Worm (Caenorhabditis elegans): ENCODE results near the gene fbxa-221.
"Not testable (repeated sequence)": the region's sequence is repeated elsewhere in the genome, so short reads cannot be mapped to it uniquely, and the experiment has no call there.

Gene fbxa-221

ce11 chrX:114400-114799, at the start of gene fbxa-221:
TSS of gene fbxa-221 (plus strand) at chrX:114700.
- TF ChIP-seq nhr-232, fkh-6, pqm-1 (tag; optimal IDR thresholded peaks at IDR 0.05): not testable (repeated sequence)

DNA sequence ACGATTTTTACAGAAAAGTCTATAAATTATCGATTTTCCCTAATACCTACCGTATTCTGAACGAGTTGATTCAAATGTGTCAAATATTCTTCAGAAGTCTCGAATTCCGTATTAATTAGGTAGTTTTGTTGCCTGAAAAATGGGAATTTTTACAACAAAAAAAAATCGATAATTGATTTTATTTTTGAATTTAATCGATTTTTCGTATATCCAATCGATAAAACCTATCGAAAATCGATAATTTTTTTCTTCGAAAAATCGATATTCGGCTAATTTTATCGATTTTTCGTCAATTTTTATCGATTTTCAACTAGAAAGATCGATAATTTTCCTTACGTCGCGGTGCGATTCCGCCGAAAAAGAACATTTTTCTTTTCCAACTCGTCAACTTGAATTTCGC, 29.9 kb upstream of the fbxa-221 start:
- TF ChIP-seq ceh-24 (tag; optimal IDR thresholded peaks at IDR 0.05) (no peak), ceh-30 (tag; optimal IDR thresholded peaks at IDR 0.05) (no peak), npax-4 (tag; optimal IDR thresholded peaks at IDR 0.05) (no peak), hlh-30 (tag; optimal IDR thresholded peaks at IDR 0.05; ENCODE audit: insufficient read depth) (no peak), ref-2 (tag; optimal IDR thresholded peaks at IDR 0.05) (no peak), fkh-6 (tag; optimal IDR thresholded peaks at IDR 0.05) (no peak), unc-3 (GFP tag; conservative IDR thresholded peaks at IDR 0.05) (no peak), unc-3 (tag; optimal IDR thresholded peaks at IDR 0.05) (no peak), sox-2 (GFP tag; IDR thresholded peaks at IDR 0.05) (no peak), ceh-19 (GFP tag; optimal IDR thresholded peaks at IDR 0.05) (no peak), elt-2 (tag; optimal IDR thresholded peaks at IDR 0.05) (no peak), pag-3 (tag; optimal IDR thresholded peaks at IDR 0.05; ENCODE audit: borderline replicate concordance) (no peak), ceh-6 (GFP tag; optimal IDR thresholded peaks at IDR 0.05) (no peak), ttx-3 (tag; optimal IDR thresholded peaks at IDR 0.05) (no peak), syd-9 (tag; optimal IDR thresholded peaks at IDR 0.05) (no peak), zip-5 (tag; optimal IDR thresholded peaks at IDR 0.05) (no peak), nhr-232 (tag; optimal IDR thresholded peaks at IDR 0.05) (no peak), F13H6.1 (tag; optimal IDR thresholded peaks at IDR 0.05) (no peak), unc-55 (GFP tag; optimal IDR thresholded peaks at IDR 0.05) (no peak), C08G9.2 (tag; optimal IDR thresholded peaks at IDR 0.05) (no peak)

ce11 chrX:88905-89304, 25.6 kb upstream of the fbxa-221 start:
- TF ChIP-seq pax-1 (tag; optimal IDR thresholded peaks at IDR 0.05) (no peak), nhr-11 (tag; optimal IDR thresholded peaks at IDR 0.05) (no peak), nhr-232 (tag; optimal IDR thresholded peaks at IDR 0.05) (no peak), ceh-24 (tag; optimal IDR thresholded peaks at IDR 0.05) (no peak), ztf-16 (tag; optimal IDR thresholded peaks at IDR 0.05) (no peak), ceh-19 (GFP tag; optimal IDR thresholded peaks at IDR 0.05) (no peak), madf-2 (tag; optimal IDR thresholded peaks at IDR 0.05) (no peak), npax-4 (tag; optimal IDR thresholded peaks at IDR 0.05) (no peak), hlh-6 (tag; optimal IDR thresholded peaks at IDR 0.05) (no peak)

DNA sequence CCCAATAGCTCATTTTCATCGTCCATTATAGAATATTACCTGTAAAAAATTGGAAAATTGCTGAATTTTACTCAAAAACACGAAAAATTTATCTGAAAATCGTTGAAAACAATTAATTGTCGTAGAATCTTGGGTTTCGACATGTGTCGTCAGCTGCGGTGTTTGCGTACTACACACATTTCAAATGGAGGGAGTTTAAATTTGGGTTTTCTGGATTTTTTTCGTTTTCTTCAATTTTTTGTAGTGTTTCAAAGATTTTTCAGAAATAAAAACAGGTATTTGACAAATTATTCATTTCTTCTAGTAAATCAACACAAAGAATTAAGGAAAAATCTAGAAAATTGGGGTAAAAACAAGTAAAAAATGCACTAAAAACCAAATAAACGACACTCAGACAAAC, 9.8 kb upstream of the fbxa-221 start, which contains the start of gene Y73B3A.4:
Y73B3A.4 (minus strand) TSS at position 41 of the 400 bp plus-strand sequence.
- not testable (repeated sequence) for TF ChIP-seq pha-4, gmeb-2, ceh-48 (tag; optimal IDR thresholded peaks at IDR 0.05)

DNA sequence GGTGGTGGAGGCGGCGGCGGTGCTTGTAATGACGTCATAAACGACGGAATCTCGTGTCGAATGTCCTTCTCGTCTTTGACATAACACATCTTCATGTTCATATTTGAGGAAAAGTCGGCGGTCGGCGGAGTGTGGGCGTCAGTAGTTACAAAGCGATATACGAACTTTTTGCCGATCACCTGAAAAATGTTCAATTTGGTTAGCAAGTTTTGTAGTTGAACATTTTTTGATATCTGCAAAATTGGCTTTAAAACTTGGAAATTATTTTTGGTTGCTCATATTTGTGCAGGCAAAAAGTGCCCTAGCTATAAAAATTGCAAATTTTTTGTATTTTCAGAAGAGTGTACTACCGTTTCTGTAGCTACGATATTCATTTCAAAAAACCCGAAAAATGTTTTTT, 5.6 kb upstream of the fbxa-221 start, which contains the start of gene elk-2:
elk-2 (minus strand) TSS at position 101 of the 400 bp plus-strand sequence.
- not testable (repeated sequence) for TF ChIP-seq gmeb-2 (tag; optimal IDR thresholded peaks at IDR 0.05); ceh-9 (tag; optimal IDR thresholded peaks at IDR 0.05); ceh-19 (GFP tag; optimal IDR thresholded peaks at IDR 0.05)

DNA sequence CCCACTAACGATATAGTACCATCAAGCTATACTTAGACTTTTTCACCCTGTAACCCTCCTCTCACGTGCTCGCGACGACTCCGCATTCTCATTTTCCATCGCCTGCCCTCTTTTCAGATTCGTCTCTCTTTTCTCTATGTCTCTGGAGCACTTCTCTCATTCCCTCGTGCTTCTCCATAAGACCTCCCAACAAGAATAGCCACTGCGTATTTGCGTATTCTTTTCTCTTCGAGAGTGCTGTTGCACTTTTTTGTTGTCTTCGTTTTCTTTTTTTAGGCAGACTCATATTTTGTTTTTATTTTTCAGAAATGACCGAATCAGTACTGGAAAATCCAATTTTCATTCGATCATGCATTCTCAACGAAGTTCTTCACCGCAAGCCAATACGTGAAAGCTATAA, 2.6 kb downstream of the fbxa-221 start, which contains the start of gene fbxa-222:
fbxa-222 (plus strand) TSS at position 301 of the 400 bp plus-strand sequence.
- no peak for TF ChIP-seq fax-1 (tag; optimal IDR thresholded peaks at IDR 0.05)
- TF ChIP-seq tbx-7 (tag; optimal IDR thresholded peaks at IDR 0.05) = no peak
- no peak for TF ChIP-seq ceh-34 (tag; optimal IDR thresholded peaks at IDR 0.05)

Measured in whole organism, late embryonic.